Fruit fly (Drosophila melanogaster): ENCODE data around the gene Taf10.

Gene Taf10

DNA sequence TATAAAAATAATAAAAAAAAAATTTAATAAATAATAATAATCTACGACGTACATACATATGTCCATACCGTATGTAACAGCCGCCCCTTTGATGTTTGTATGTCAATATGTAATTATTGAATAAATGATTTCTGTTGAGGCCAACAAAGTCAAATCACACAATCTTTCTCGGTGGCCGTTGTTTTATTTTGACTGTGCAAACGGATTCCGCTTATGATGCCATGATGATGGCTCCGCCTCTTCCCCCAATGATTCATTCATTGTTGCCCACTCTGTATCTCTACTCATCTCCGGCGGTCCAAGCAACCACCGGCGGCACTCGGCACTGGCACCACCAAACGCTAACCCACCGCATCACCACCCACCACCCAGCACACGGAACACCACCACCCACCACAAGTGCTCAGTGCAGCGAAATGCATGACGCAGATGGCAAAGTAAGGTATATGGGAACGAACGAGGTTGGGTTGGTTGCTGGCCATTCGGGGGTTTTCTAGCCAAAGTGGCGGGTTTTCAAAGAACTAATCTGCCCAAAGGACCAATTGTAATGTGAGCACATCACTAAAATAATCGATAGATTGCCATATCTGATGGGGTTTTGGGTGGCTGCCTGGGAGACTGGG is 18.4 kb upstream of the Taf10 start:
- TF ChIP-seq tj (GFP tag; optimal IDR thresholded peaks at IDR 0.05) (peak; percentile 40), CG7045 (GFP tag; optimal IDR thresholded peaks at IDR 0.05) (peak; percentile 7), pad (GFP tag; optimal IDR thresholded peaks at IDR 0.05) (peak; percentile 27), cic (GFP tag; optimal IDR thresholded peaks at IDR 0.05) (peak; percentile 76), Clk (GFP tag; optimal IDR thresholded peaks at IDR 0.05) (peak; percentile 54), CG12768 (GFP tag; optimal IDR thresholded peaks at IDR 0.05) (peak; percentile 80), CG14711 (tag; optimal IDR thresholded peaks at IDR 0.05) (no peak), CG5204 (GFP tag; optimal IDR thresholded peaks at IDR 0.05) (no peak), bab1 (GFP tag; optimal IDR thresholded peaks at IDR 0.05) (peak; percentile 5), CG33017 (tag; optimal IDR thresholded peaks at IDR 0.05) (peak; percentile 40), Crg-1 (GFP tag; optimal IDR thresholded peaks at IDR 0.05) (no peak), ovo (GFP tag; optimal IDR thresholded peaks at IDR 0.05) (no peak), CG7101 (tag; optimal IDR thresholded peaks at IDR 0.05) (peak; percentile 21)

DNA sequence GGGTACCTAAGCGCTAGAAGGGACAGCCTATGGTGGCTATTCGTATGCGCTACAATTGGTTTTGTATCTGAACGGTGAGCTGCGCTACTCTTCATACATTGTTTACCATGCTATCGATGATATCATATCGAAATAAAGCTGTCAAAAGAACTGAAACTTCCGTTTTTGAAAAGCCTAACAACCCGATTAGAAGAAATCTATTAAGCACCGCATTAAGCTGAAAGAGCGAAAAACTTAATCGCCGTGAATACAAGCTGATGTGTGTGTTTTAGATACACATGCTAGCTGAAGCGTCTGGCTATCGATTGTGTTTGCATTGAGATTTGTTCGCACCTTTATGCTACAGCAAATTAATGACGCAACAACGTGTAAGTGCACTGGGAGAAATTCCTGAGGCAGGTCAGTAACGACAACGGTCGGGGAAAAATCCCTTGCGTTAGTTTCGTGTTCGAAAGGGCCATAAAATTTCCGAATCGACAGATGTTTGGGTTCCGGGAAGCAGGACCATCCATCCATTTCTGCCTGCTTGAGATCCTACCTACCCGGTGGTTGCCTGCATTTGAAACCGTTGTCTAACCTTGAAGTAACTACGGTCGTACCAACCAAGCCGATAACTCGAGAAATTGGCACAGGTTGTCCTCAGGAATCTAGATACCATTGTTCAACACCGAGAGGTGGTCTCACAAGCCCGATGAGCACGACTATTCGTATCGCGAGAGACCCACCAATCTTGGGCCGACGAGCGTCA is 17.2 kb upstream of the Taf10 start:
- TF ChIP-seq Clk (GFP tag; optimal IDR thresholded peaks at IDR 0.05) (no peak), cic (GFP tag; optimal IDR thresholded peaks at IDR 0.05) (no peak), CG11617 (GFP tag; optimal IDR thresholded peaks at IDR 0.05) (peak; percentile 40), Crg-1 (GFP tag; optimal IDR thresholded peaks at IDR 0.05) (peak; percentile 32), CG1620 (GFP tag; optimal IDR thresholded peaks at IDR 0.05) (no peak), CG7101 (tag; optimal IDR thresholded peaks at IDR 0.05) (peak; percentile 56), tj (GFP tag; optimal IDR thresholded peaks at IDR 0.05) (peak; percentile 52), CG12768 (GFP tag; optimal IDR thresholded peaks at IDR 0.05) (peak; percentile 36), toe (GFP tag; optimal IDR thresholded peaks at IDR 0.05) (peak; percentile 1), CG33017 (tag; optimal IDR thresholded peaks at IDR 0.05) (peak; percentile 86), CG14711 (tag; optimal IDR thresholded peaks at IDR 0.05) (peak; percentile 60), Hr96 (GFP tag; optimal IDR thresholded peaks at IDR 0.05) (peak; percentile 4), CG7045 (GFP tag; optimal IDR thresholded peaks at IDR 0.05) (peak; percentile 53)

DNA sequence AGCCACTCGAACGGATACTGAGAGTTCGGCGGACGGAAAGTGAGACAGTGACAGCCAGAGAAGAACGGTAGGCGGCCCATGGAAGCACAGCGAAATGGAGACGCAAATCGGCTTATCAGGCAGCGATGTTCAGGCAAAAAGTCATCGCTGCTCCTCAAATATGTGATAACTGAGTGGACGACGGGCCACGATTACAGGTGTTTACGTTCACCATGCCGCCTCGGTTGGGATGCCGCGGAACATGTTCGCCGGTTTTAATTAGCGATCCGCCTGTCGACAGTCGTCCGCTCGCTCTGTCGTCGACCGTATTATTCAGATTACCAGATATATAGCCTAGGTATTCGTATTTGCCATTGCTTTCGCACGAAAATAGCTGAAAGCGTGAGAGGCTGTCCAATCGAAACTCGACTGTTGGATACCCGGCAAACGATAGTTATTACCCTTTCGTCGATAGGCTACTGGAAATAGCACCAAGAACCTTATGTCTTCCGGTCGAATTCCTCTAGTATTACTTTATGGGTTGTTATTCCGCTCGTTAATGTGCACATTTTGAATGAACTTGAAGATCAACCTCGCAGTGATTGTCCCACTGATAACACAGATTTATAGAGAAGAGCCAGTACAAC is 16.5 kb upstream of the Taf10 start:
- TF ChIP-seq Clk (GFP tag; optimal IDR thresholded peaks at IDR 0.05), result no peak
- no peak for TF ChIP-seq CG7045 (GFP tag; optimal IDR thresholded peaks at IDR 0.05)
- no peak for TF ChIP-seq cnc (optimal IDR thresholded peaks at IDR 0.05)
- no peak for TF ChIP-seq bab1 (GFP tag; optimal IDR thresholded peaks at IDR 0.05)
- TF ChIP-seq tj (GFP tag; optimal IDR thresholded peaks at IDR 0.05), result no peak
- peak; percentile 44 for TF ChIP-seq CG12768 (GFP tag; optimal IDR thresholded peaks at IDR 0.05)
- TF ChIP-seq CG5204 (GFP tag; optimal IDR thresholded peaks at IDR 0.05), result no peak
- peak; percentile 23 for TF ChIP-seq Crg-1 (GFP tag; optimal IDR thresholded peaks at IDR 0.05)
- no peak for TF ChIP-seq toe (GFP tag; optimal IDR thresholded peaks at IDR 0.05)
- peak; percentile 14 for TF ChIP-seq ovo (GFP tag; optimal IDR thresholded peaks at IDR 0.05)
- no peak for TF ChIP-seq pad (GFP tag; optimal IDR thresholded peaks at IDR 0.05)
- TF ChIP-seq CG33017 (tag; optimal IDR thresholded peaks at IDR 0.05), result no peak
- TF ChIP-seq CG1620 (GFP tag; optimal IDR thresholded peaks at IDR 0.05), result no peak
- peak; percentile 54 for TF ChIP-seq Mnt (GFP tag; optimal IDR thresholded peaks at IDR 0.05)
- TF ChIP-seq CG14711 (tag; optimal IDR thresholded peaks at IDR 0.05), result peak; percentile 5
- TF ChIP-seq Hr96 (GFP tag; optimal IDR thresholded peaks at IDR 0.05), result no peak
- no peak for TF ChIP-seq CG11617 (GFP tag; optimal IDR thresholded peaks at IDR 0.05)
- no peak for TF ChIP-seq kay (GFP tag; ENCODE audit: borderline replicate concordance)
- TF ChIP-seq cic (GFP tag; optimal IDR thresholded peaks at IDR 0.05), result peak; percentile 91
- TF ChIP-seq CG7101 (tag; optimal IDR thresholded peaks at IDR 0.05), result no peak

DNA sequence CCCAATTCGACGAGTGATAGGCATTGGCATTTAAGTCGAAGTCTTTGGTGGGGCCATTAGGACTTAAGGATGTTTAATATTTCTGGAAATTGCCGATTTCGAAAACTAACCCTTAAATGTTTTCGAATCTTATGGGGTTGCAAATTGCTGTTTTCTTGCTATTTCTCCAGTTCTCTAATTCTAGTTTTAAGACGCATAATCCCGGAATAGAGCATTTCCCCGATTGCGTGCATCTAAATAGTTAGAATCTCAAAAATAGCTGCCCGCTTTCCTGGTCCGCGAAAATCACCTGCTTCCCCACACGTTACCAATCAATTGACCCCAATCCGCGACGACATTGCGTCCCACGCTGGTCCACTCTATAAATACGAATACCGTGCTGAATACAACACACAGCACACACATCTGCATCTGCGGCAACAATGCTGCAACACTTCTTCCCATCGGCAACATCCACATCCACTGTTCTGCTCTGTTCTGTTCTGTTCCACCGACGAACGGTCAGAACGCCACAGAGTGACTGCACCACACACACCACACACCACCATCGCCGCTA is 15.7 kb upstream of the Taf10 start, which contains the start of gene Bacc:
Gene Bacc (plus strand): TSS at position 542 of the 556 bp plus-strand sequence.
- peak; percentile 96 for TF ChIP-seq CG5204 (GFP tag; optimal IDR thresholded peaks at IDR 0.05)
- TF ChIP-seq Clk (GFP tag; optimal IDR thresholded peaks at IDR 0.05), result peak; percentile 84
- peak; percentile 30 for TF ChIP-seq Mnt (GFP tag; optimal IDR thresholded peaks at IDR 0.05)
- TF ChIP-seq bab1 (GFP tag; optimal IDR thresholded peaks at IDR 0.05), result peak; percentile 89
- TF ChIP-seq Crg-1 (GFP tag; optimal IDR thresholded peaks at IDR 0.05), result peak; percentile 74
- peak; percentile 63 for TF ChIP-seq ovo (GFP tag; optimal IDR thresholded peaks at IDR 0.05)
- peak; percentile 87 for TF ChIP-seq toe (GFP tag; optimal IDR thresholded peaks at IDR 0.05)
- no peak for TF ChIP-seq cnc (optimal IDR thresholded peaks at IDR 0.05)
- peak; percentile 76 for TF ChIP-seq CG1620 (GFP tag; optimal IDR thresholded peaks at IDR 0.05)
- peak; percentile 78 for TF ChIP-seq CG12768 (GFP tag; optimal IDR thresholded peaks at IDR 0.05)
- TF ChIP-seq tj (GFP tag; optimal IDR thresholded peaks at IDR 0.05), result peak; percentile 81
- peak; percentile 77 for TF ChIP-seq pad (GFP tag; optimal IDR thresholded peaks at IDR 0.05)
- TF ChIP-seq Hr96 (GFP tag; optimal IDR thresholded peaks at IDR 0.05), result peak; percentile 90
- TF ChIP-seq cic (GFP tag; optimal IDR thresholded peaks at IDR 0.05), result no peak
- peak; percentile 96 for TF ChIP-seq CG11617 (GFP tag; optimal IDR thresholded peaks at IDR 0.05)
- TF ChIP-seq CG14711 (tag; optimal IDR thresholded peaks at IDR 0.05), result peak; percentile 76
- TF ChIP-seq kay (GFP tag; ENCODE audit: borderline replicate concordance), result no peak
- peak; percentile 87 for TF ChIP-seq CG33017 (tag; optimal IDR thresholded peaks at IDR 0.05)
- TF ChIP-seq CG7045 (GFP tag; optimal IDR thresholded peaks at IDR 0.05), result peak; percentile 93
- peak; percentile 91 for TF ChIP-seq CG7101 (tag; optimal IDR thresholded peaks at IDR 0.05)

Measured in whole organism, adult.